Fruit fly (Drosophila melanogaster): ENCODE measurements around the gene Syx5.

Syx5 gene

DNA sequence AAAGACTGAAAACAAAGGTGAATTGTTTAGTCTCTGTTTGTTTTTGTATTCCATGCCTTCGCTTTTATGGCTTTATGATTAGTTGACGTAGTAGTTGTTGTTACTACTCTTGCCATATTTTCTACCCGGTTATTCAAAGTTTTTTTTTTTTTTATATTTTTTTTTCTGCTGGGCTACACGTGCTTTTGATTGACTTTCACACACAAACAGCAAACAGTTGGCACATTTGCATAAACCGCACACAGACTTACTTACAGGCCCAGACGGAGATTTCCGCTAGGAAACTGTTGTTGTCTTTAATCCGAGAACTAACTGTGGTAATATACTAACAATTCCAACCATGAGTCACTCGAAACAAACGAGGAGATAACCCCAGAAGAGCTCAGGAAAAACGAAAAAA lies 8.7 kb downstream of the Syx5 start:
- TF ChIP-seq CG8159 (tag; optimal IDR thresholded peaks at IDR 0.05) (no peak), gl (tag; optimal IDR thresholded peaks at IDR 0.05) (no peak), CG34367 (tag; optimal IDR thresholded peaks at IDR 0.05) (no peak), Snoo (tag; optimal IDR thresholded peaks at IDR 0.05) (no peak), CG14655 (GFP tag; optimal IDR thresholded peaks at IDR 0.05) (no peak), Pif1B (GFP tag; optimal IDR thresholded peaks at IDR 0.05) (no peak), CG12605 (GFP tag; IDR thresholded peaks at IDR 0.05) (no peak)

DNA sequence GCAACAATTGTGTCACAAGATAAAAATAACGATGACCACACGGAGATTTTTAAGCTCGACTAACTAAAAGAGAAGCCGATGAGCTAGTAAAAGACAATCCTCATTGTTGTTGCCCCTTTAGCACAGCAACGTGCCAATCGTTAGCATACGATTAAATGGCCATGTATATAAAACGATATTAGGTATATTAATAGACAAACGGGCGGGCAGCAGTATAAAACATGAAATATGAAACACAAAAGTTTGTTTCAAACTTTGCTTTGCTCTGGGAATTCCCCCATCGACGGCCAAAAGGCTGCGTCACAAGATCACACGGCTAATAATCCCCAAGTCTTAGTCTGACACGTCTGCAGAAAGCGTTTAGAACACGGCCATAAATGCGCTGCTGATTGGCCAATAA lies 9.3 kb downstream of the Syx5 start:
- TF ChIP-seq CG17806 (tag; optimal IDR thresholded peaks at IDR 0.05) (no peak), fd96Ca (GFP tag; IDR thresholded peaks at IDR 0.05) (no peak), CG13204 (GFP tag; optimal IDR thresholded peaks at IDR 0.05) (no peak), CG32121 (GFP tag; IDR thresholded peaks at IDR 0.05) (no peak), CG12605 (GFP tag; IDR thresholded peaks at IDR 0.05) (no peak), CG10348 (GFP tag; IDR thresholded peaks at IDR 0.05) (no peak), gl (tag; optimal IDR thresholded peaks at IDR 0.05) (no peak), CG8301 (tag; optimal IDR thresholded peaks at IDR 0.05) (no peak), CG34367 (tag; optimal IDR thresholded peaks at IDR 0.05) (no peak), CG4496 (GFP tag; IDR thresholded peaks at IDR 0.05) (no peak), CG9948 (tag; optimal IDR thresholded peaks at IDR 0.05) (no peak)

DNA sequence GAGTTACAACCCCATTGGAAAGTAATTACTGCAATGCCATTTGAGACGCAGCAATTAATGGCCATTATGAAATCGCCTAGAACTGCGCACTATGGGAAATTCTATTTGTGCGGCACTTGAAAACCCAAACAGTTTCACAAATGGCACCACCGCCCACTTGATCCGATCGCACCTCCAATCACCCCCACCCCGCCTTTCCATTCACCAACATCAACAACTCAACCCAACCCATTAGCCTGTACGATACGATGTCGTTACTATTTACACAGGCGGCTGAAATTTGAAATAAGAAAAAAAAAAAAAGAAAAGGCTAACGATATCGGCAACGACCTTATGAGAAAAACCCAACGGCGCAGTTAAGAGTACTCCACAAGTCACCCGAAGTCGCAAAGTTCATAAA lies 10.0 kb downstream of the Syx5 start:
- TF ChIP-seq CG4496 (GFP tag; IDR thresholded peaks at IDR 0.05) (no peak), CG12605 (GFP tag; IDR thresholded peaks at IDR 0.05) (no peak), CG34367 (tag; optimal IDR thresholded peaks at IDR 0.05) (no peak), Ets98B (GFP tag; IDR thresholded peaks at IDR 0.05) (no peak), CG9948 (tag; optimal IDR thresholded peaks at IDR 0.05) (no peak), CG13204 (GFP tag; optimal IDR thresholded peaks at IDR 0.05) (no peak), rn (GFP tag; IDR thresholded peaks at IDR 0.05) (no peak), CG14655 (GFP tag; optimal IDR thresholded peaks at IDR 0.05) (no peak), Pif1A (GFP tag; optimal IDR thresholded peaks at IDR 0.05) (no peak), fd96Ca (GFP tag; IDR thresholded peaks at IDR 0.05) (no peak), EcR (GFP tag; optimal IDR thresholded peaks at IDR 0.05) (no peak), Snoo (tag; optimal IDR thresholded peaks at IDR 0.05) (no peak), CG8301 (tag; optimal IDR thresholded peaks at IDR 0.05) (no peak), CG32121 (GFP tag; IDR thresholded peaks at IDR 0.05) (no peak), gl (tag; optimal IDR thresholded peaks at IDR 0.05) (no peak), CG15710 (tag; optimal IDR thresholded peaks at IDR 0.05) (no peak), CG17806 (tag; optimal IDR thresholded peaks at IDR 0.05) (no peak)

DNA sequence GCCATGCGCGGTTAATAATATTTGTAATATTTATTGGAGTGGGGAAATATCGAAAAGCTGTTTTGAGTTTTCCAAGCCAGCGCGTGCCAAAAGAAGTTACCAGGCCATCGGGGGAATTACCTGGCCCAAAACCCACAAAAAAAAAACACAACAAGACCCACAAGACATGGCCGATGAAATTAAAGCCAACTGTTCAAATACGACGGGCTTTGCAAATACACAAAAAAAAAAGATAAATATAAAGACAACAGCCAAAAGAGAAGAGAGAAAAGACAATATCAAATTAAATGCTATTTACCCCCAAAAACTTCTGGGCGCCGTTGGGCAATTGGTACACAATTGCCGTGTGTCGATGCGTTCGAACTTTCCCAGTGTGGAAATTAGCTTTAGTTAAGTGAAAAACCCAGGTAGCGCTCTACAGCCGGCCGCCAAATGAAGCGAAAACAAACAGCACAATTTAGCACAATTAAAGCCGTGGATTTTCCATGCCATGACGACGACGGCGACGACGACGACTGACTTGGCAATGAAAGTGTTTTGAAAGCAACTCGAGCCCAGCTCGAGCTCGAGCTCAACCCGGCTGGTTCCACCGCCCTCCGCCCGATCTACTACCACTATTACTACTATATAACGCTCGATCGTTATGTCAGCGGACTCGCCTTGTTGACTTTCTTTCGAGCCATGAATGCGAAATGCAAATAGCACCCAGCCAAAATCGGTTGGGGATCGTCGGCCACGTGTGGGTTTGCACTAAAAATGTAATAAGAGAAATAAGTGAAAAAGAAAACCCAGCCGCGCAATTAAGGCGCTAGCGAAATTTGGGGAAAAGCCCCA lies 10.8 kb downstream of the Syx5 start:
- TF ChIP-seq CG13204 (GFP tag; optimal IDR thresholded peaks at IDR 0.05) = no peak
- no peak for TF ChIP-seq CG17806 (tag; optimal IDR thresholded peaks at IDR 0.05)
- no peak for TF ChIP-seq CG4496 (GFP tag; IDR thresholded peaks at IDR 0.05)
- no peak; the same call in 2 of the 3 replicates for TF ChIP-seq fd96Ca (GFP tag; IDR thresholded peaks at IDR 0.05)
- no peak for TF ChIP-seq rn (GFP tag; IDR thresholded peaks at IDR 0.05)
- TF ChIP-seq CG10348 (GFP tag; IDR thresholded peaks at IDR 0.05) = no peak
- no peak for TF ChIP-seq Pif1A (GFP tag; optimal IDR thresholded peaks at IDR 0.05)
- no peak for TF ChIP-seq EcR (GFP tag; optimal IDR thresholded peaks at IDR 0.05)
- TF ChIP-seq Ets98B (GFP tag; IDR thresholded peaks at IDR 0.05) = no peak
- no peak for TF ChIP-seq CG32121 (GFP tag; IDR thresholded peaks at IDR 0.05)

DNA sequence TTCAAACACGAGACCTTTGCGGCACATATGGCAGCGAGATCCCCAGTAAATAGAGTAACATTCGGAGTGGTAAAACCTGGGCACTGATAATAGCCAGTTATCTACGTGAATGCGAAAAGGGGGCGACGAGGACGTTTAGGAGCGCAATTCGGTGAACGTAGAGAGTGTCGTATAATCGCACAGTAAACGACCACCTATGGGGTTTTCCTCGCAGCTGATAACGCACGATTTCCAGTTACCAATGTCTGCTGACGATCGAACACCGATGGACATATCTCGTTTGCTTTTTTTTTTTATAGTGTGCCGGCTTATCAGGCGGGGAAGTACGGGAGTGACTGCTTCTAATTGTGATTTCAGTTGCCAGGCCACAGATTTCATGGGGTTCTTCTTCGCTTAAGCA lies 12.6 kb downstream of the Syx5 start:
- TF ChIP-seq CG12605 (GFP tag; IDR thresholded peaks at IDR 0.05) (no peak), fd96Ca (GFP tag; IDR thresholded peaks at IDR 0.05) (no peak), CG8301 (tag; optimal IDR thresholded peaks at IDR 0.05) (no peak), CG32121 (GFP tag; IDR thresholded peaks at IDR 0.05) (no peak), EcR (GFP tag; optimal IDR thresholded peaks at IDR 0.05) (no peak), CG4496 (GFP tag; IDR thresholded peaks at IDR 0.05) (no peak), gl (tag; optimal IDR thresholded peaks at IDR 0.05) (no peak)

DNA sequence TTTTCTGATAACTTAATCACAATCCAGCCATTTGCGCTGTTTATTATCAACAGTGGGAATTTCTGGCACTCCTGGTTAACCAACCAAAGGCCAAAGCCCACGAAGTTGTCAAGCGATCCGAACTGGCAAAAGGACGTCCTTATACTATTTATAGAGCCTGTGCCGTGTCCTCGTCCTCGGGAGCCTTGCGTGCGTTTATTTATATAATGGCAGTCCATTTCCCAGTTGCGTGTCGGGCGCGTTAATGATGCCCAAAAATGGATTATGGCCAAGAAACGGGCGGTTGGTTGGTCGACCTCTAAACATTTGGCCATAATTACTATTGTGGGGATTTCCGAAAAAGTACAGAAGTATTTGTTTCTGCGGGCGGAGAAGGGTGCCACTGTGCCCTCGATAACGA lies 13.3 kb downstream of the Syx5 start:
- TF ChIP-seq CG15710 (tag; optimal IDR thresholded peaks at IDR 0.05) (no peak), EcR (GFP tag; optimal IDR thresholded peaks at IDR 0.05) (no peak), CG14655 (GFP tag; optimal IDR thresholded peaks at IDR 0.05) (no peak), Pif1A (GFP tag; optimal IDR thresholded peaks at IDR 0.05) (no peak), CG17806 (tag; optimal IDR thresholded peaks at IDR 0.05) (no peak), CG8159 (tag; optimal IDR thresholded peaks at IDR 0.05) (no peak), Ets98B (GFP tag; IDR thresholded peaks at IDR 0.05) (no peak), fd96Ca (GFP tag; IDR thresholded peaks at IDR 0.05) (no peak), Snoo (tag; optimal IDR thresholded peaks at IDR 0.05) (no peak), CG34367 (tag; optimal IDR thresholded peaks at IDR 0.05) (no peak), CG13204 (GFP tag; optimal IDR thresholded peaks at IDR 0.05) (no peak)

DNA sequence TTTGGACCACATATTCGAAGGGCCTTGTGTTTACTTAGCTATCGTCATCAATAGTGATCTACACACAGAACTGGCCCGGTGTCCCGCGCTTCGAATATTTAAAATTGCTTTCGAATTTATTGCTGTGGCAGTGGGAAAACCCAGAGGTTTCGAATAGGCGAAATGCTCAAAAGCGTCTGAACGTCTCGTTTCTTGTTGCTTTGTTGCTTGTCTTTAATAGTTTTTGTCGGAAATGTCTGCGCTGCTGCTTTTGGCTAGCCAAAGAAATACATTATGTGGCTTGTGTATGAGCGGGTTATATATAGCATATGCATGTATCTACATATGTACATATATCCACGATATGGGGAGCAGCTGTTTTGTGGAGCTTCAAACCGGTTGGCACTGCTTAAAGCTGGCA lies 14.1 kb downstream of the Syx5 start:
- no peak for TF ChIP-seq Ets98B (GFP tag; IDR thresholded peaks at IDR 0.05)
- TF ChIP-seq CG4496 (GFP tag; IDR thresholded peaks at IDR 0.05) = 0 out of 3 replicates have a peak, but pooled peaks have one; percentile 23
- no peak for TF ChIP-seq rn (GFP tag; IDR thresholded peaks at IDR 0.05)
- TF ChIP-seq CG13204 (GFP tag; optimal IDR thresholded peaks at IDR 0.05) = no peak

Measured in whole organism, pupa.